Worm (Caenorhabditis elegans) whole organism, dauer: ENCODE data around the gene fbxb-47.

ENCODE experiments used
- unc-62 ChIP-seq: sonication (generic microtip); optimal IDR thresholded peaks from 2 replicates; lab custom pipeline; 2017; ENCODE audit warnings: missing biosample characterization, missing genetic modification reagents, missing genetic modification characterization

The fbxb-47 gene

DNA sequence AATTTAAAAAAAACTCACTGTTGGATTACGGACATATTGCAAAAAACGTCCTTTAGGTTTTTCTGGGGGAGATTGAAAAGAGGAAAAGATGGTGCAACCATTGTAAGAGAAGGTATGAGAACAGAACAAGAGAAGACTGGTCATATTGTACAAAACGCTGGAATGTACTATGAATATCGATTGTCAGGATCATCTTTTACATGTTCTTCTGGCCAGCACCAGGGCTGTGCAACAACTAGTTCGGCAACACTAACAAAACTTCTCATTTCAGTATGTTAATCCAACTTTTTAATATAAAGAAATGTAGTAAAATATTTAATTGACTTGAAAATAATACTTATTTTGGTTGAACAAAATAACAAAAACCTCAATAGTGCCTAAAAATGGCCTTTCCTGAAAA lies at the start of gene fbxb-47:
TSS of gene fbxb-47 (minus strand) at position 101 of the 400 bp plus-strand sequence.
- no peak for TF ChIP-seq unc-62

DNA sequence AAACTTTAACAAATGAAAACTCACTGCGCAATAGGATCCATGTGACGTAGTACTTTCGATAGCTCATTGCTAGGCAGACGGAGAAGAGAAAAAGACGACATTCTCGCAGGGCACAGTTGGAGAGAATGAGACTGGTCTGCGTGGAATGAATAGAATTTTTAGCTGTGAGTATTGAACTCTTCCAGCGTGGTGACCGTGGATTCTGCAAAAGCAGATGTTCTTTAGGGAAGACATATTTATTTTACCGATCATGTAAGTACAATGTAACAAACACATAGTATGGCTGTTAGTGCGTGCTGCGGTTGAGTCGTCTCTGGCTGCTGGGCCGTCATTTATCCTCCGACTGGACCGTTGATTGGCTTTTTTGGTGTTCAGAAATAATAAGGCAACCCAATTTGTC lies 49.7 kb upstream of the fbxb-47 start, which contains the start of gene F36H5.9:
TSS of gene F36H5.9 (minus strand) at position 101 of the 400 bp plus-strand sequence.
- TF ChIP-seq unc-62, result no peak

DNA sequence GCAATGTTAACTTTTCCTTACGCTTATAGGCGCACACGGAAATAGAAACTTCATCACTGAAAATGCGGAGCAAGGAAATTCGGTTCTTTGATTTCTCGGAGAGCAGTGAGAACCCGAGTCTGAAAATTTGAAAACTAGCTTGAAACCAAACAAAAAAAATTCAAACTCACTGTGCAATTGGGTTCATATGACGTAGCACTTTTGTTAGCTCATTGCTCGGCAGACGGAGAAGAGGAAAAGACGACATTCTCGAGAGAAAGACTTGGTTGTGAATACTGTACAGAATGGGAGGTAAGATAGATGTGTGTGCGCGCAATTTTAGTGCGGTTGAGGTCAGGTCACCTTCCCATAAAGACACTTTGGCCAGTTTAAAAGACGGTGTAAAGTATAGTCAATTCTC lies 47.1 kb upstream of the fbxb-47 start, which contains the start of the genes F36H5.13 and F36H5.8:
TSS of gene F36H5.13 (minus strand) at position 101 of the 400 bp plus-strand sequence.
TSS of gene F36H5.8 (minus strand) at position 274 of the 400 bp plus-strand sequence.
- TF ChIP-seq unc-62, result no peak

DNA sequence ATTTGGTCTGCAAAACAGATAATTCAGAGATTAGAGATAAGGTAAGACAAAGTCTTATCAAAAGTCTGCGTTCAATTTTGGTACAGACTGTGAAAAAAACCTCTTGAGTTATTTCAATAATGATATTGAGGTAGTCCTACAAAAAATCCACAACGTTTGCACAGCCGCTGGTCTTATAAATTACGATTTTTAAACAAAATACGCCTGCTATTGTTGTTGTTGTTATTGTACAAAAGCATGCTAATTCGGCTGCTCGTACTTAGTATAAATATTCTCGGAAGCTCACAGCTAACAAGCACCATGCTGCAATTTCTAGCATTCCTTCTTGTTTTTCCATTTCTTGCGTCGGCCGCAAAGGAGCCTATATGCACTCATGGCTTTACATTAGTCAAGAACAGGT lies 40.9 kb upstream of the fbxb-47 start, which contains the start of gene clec-19:
TSS of gene clec-19 (plus strand) at position 301 of the 400 bp plus-strand sequence.
- TF ChIP-seq unc-62, result no peak

DNA sequence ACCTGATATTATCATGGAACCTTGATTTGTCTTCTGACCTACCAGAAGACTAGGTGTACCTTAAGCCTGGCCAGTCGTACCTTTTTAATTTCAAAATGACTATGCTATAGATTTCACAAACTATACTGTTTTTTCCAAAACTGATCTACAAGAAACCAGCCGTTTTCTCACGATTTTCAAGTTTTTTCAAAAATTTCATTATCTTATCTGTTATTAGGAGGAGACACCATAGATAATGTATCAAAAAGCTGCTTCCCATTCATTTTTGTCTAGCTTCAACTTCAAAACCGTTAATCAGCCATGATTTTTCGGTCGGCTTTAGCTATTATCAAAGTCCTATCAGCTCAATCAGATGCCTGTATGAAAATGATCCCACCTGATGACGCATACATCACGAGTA lies 39.3 kb upstream of the fbxb-47 start, which contains the start of gene F36H5.12:
TSS of gene F36H5.12 (plus strand) at position 301 of the 400 bp plus-strand sequence.
- TF ChIP-seq unc-62, result no peak

DNA sequence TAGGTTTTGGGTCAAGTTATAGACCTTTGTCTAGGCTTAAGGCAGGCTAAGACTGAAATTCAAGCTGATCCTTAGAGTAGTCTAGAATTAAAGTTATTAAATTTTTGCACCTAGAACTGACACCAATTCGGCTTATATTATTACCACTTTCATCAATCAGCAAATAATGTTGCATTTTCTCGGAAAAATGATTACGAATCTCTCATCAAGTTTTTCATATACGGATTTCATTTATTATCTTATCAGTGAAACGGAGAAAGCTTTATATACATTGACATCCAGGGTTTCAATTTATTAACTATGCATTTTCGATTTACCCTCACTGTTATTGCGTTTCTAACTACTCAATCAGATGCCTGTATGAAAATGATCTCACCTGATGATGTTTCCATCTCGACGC lies 38.0 kb upstream of the fbxb-47 start, which contains the start of gene K07G6.1:
TSS of gene K07G6.1 (plus strand) at position 301 of the 400 bp plus-strand sequence.
- TF ChIP-seq unc-62, result no peak

DNA sequence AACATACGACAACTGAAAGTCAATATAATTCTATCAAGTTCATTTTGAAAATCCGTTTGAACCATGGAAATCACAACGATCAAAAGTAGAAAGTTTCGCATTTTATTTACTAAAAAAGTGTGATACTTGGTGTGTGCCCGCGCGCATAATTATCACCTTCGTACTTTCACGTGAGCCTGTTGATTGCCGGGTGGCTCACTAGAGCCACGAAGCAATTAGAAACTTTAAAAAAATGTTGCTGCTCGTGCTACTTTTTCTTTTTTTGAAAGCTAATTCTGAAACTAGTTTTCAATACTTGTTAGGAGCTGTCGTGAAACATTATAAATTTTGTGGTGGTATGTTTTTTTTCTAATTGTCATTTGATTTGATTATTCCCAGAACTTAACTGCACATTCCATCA lies 35.6 kb upstream of the fbxb-47 start, which contains the start of the genes irld-9 and irld-33:
TSS of gene irld-9 (minus strand) at position 101 of the 400 bp plus-strand sequence.
TSS of gene irld-33 (plus strand) at position 209 of the 400 bp plus-strand sequence.
- no peak for TF ChIP-seq unc-62

DNA sequence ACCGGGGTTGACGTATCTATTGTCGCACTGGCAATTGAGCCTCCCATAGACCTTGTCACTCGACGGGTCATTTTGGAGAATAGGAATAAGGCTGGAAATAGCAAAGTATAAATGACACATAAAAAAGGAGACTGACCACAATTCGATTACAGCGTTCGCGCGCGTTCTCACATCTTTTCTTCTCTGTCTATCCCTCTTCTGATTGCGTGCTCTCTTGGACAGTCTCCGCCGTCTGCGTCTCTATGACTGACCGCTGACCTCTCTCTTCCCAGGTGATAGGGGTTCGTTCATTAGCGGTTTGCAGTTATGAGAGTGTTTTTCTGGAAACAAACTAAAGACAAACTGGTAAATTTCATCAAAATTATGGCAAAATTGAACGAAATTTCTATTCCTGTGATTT lies 33.1 kb upstream of the fbxb-47 start, which contains the start of gene ceh-83:
TSS of gene ceh-83 (minus strand) at position 181 of the 400 bp plus-strand sequence.
- no peak for TF ChIP-seq unc-62

DNA sequence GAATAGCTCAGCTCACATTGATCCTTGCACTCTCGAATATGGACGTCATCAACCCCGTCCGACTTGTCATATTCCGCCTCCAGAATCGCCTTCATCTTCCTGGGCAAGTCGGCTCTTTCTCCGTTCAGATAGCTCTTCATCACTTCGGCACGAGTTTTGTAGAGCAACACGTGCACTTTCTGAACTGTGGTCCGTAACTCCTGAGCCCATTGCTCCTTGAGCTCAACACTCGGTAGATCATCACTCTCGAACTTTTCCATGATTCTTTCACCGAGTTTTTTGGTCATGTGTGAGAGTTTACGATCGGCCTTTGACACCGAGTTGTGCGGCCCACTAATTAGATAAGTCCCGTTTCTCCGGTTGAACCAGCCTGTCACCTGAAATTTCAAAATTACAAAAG lies 31.9 kb upstream of the fbxb-47 start:
- no peak for TF ChIP-seq unc-62

DNA sequence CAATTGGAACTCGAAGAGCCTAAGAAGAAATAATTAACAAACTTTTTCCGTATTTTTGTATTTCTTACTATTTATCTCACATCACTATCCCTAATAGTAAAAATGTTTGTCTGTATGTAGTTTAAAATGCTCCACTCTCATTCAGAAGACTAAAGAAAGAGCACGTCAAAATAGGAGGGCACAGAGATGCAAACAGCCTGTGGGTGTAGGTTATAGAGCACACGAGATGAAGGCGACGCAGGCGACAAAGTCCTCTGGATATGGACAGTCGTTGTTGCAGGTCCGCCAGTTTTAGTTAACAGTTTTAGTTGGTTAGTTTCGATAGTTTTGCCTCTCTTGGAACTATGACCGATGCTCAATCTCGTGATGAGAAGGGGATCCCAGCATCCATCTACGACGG lies 28.7 kb upstream of the fbxb-47 start, which contains the start of gene ceh-82:
TSS of gene ceh-82 (plus strand) at position 301 of the 400 bp plus-strand sequence.
- TF ChIP-seq unc-62, result no peak

DNA sequence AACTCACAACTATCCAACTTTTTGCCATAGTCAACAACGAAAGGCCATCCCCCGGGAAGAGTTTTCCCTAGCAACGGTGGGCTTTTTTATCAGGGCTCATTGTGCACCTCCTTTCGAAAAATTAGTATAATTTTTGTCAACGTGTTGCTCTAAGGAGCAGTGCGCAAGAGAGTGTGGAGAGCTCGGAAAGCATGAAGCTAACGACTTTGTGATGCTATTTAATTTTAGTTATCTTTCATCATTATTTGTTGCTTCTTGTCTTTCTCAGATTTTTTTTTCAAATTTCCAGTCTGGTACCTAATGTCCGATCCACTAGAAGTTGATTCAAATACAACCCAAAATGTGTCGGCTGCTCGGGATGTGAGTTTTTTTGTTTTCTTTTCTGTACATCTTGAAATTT lies 26.8 kb upstream of the fbxb-47 start, which contains the start of gene ceh-81:
TSS of gene ceh-81 (plus strand) at position 301 of the 400 bp plus-strand sequence.
- TF ChIP-seq unc-62, result no peak

DNA sequence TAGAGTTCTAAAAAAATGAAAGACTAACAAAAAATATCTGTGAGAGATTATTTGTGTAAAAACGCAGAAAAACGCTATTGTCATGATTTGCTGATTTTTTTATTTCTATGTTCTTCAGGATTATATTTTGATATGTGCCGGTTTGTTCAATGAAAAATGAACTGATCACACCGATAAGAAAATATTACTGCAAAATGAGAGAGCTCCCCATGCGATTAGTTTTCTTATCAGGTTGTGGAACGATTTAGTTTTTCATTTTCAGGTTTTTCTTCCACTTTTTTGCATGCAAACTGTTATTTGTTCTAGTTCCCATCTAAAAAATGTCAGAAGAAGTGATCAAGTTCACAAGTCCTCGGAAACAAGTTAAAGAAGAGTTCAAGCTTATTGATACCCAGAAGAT lies 25.0 kb upstream of the fbxb-47 start, which contains the start of gene btb-9:
TSS of gene btb-9 (plus strand) at position 254 of the 400 bp plus-strand sequence.
- no peak for TF ChIP-seq unc-62

DNA sequence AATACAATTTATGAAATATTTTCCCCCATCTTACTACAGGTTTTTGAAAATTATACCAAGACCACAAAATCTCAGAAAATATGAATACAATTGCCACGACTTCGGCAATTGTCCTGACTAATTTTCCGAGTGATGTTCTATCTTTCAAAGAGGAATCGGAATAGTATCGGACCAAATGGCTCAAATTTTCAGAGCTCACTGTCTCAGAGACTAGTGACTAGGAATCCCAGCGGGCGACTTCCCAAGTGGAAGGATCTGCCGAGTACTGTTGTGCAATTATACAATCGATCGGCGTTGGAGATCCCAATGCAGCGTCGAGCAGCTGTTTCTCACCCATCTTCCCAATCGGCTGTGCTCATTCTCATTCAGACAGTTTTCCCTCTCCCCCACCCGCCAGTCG lies 22.5 kb upstream of the fbxb-47 start, which contains the start of gene F45C12.17:
TSS of gene F45C12.17 (plus strand) at position 377 of the 400 bp plus-strand sequence.
- TF ChIP-seq unc-62, result no peak

DNA sequence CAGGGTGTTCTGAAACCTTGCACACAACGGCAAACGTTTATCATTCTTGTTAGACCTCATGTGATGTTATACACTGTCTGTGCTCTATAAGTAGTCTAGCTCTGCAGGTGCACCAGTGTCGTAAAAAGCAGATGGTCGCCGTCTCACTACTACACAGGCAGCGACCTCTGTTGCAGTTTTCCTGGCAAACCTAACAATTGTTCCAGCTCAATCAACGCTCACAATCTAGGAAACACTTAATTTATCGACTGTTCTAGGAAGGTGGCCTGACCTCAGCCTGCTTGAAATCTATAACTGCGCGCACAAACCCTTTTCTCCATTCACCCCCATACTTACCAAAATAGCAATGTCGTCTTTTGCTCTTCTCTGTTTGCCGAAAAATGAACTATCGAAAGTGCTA lies 21.1 kb upstream of the fbxb-47 start, which contains the start of gene fbxb-11:
TSS of gene fbxb-11 (plus strand) at position 301 of the 400 bp plus-strand sequence.
- TF ChIP-seq unc-62, result no peak

DNA sequence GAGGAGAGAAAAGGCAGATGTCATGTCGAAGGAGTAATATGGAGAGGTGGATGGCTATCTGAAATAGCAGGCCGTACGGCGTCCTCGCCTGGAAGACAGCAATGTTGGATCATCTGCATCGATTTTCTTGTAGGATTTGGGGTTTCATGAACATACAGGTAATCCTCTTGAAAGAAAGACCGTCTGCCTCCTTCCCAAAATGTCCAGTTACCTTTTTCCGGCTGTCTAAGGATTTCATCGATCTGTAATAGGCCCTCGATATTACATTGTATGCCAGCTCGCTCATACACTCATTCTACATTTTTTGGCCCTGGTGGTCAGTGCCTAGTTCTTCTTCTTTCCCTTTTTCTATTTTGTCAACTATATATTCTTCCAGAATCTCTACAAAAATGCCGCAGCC lies 19.1 kb upstream of the fbxb-47 start, which contains the start of the genes fbxb-5 and btb-8:
TSS of gene fbxb-5 (minus strand) at position 101 of the 400 bp plus-strand sequence.
TSS of gene btb-8 (plus strand) at position 377 of the 400 bp plus-strand sequence.
- TF ChIP-seq unc-62, result no peak

DNA sequence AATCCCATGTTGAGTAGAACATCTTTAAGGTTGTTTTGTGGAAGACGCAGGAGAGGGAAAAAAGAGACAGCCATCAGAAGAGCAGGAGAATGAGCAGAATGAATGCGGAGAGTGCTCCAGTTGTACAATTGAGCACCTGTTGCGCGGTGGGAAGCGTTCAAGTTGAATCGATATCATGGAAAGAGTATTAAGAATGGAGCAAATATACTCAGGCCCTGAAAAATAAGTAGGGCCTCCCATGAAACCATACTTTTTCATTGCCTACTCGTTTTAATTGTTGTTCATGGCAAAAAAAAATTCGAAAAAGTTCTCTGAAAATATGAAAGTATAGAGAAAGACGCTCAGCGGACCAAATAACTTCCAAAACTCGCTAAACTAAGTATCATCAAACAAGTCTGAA lies 15.9 kb upstream of the fbxb-47 start, which contains the start of gene fbxb-48:
TSS of gene fbxb-48 (minus strand) at position 101 of the 400 bp plus-strand sequence.
- no peak for TF ChIP-seq unc-62

DNA sequence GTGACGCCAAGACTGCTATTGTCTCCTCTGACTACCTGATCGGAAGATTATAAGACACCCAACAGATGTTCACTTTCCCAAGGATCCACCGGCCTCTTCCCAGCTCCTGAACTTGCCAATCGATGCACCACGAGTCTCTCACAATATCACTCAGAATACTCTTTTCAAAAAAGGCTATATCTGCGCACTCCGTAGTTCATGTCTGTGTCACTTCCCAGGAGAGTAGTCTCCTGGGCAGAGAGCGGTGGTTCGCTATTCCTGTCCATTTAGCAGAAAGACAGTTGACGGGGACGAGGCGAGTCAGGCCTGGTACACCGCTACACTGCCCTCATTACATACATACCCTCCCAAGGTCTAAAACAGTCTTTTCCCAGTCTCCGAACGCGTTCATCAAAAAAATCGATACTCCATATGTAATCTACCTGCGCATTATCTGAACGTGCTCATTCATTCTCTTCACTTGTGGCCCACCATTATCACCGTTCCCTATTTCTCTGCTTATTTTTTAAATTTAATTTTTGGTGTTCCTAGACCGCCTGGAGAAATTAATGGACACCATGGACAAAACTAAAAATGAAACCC lies 11.6 kb upstream of the fbxb-47 start, which contains the start of gene btb-6:
TSS of gene btb-6 (plus strand) at position 532 of the 582 bp plus-strand sequence.
- no peak for TF ChIP-seq unc-62
